Worm (Caenorhabditis elegans) whole organism, L4/young adult: Measurements from ENCODE around the gene K01G5.8.

Source experiments
- W03F9.2 ChIP-seq: fragments of 150-350 bp; optimal IDR thresholded peaks from 2 replicates; lab custom pipeline; 2014; ENCODE audit warnings: missing biosample characterization, missing genetic modification characterization
- dao-5 ChIP-seq: sonication (generic microtip); optimal IDR thresholded peaks from 2 replicates; lab custom pipeline; 2016; ENCODE audit warnings: missing genotype, missing genetic modification characterization, moderate library complexity, missing compliant biosample characterization
- him-1 ChIP-seq: sonication (generic microtip); optimal IDR thresholded peaks from 2 replicates; lab custom pipeline; 2016; ENCODE audit warnings: missing genotype, missing genetic modification reagents, missing genetic modification characterization, missing compliant biosample characterization

The K01G5.8 gene

DNA sequence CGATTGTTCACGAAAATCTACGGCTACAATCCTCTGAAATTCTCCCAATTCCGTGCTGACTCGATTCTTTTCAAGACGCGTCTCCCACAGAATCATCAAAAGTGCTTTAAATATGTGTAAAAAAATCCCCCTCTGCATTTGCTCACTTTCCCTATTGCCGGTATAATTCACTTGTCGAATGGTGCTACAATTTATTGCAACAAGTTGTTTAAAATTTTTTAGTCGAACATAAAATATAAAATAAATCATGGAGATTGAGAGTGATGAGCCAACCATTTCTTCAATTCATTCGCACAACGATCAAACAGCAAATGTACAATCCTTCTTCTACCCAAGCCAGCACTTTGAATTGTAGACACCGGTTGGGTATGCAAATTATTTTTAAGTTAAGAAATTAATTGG lies 5.8 kb upstream of the K01G5.8 start:
- peak; percentile 41 for TF ChIP-seq dao-5
- no peak for TF ChIP-seq W03F9.2 (tag; lab: Kevin White, UChicago)
- no peak for TF ChIP-seq him-1

DNA sequence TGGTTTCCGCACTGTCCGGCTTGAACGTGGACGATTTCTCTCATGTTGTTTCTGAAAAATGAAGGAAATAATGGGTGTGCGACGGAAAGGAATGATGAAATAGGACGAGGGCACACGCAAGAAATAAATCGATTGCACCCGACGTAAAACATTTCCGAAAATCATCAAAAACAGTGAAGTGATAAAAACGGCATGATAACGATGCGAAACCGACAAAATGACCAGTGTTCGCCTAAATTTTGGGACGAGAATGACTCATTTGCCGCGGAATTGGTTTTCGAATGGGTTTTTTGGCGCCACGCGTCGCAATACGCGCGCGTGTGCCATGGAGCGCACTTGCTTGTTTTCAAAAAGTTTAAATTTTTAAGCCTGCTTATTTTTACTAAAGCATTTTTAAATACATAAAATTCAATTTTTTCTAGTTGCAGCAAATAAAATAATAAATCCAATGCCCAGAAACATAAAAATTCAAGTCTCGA lies 1.8 kb upstream of the K01G5.8 start, which contains the start of the genes tbb-1 and rib-2:
TSS of gene tbb-1 (minus strand) at position 51 of the 479 bp plus-strand sequence.
TSS of gene rib-2 (plus strand) at position 429 of the 479 bp plus-strand sequence.
- TF ChIP-seq W03F9.2 (tag; lab: Kevin White, UChicago) (peak; percentile 91), him-1 (no peak)

DNA sequence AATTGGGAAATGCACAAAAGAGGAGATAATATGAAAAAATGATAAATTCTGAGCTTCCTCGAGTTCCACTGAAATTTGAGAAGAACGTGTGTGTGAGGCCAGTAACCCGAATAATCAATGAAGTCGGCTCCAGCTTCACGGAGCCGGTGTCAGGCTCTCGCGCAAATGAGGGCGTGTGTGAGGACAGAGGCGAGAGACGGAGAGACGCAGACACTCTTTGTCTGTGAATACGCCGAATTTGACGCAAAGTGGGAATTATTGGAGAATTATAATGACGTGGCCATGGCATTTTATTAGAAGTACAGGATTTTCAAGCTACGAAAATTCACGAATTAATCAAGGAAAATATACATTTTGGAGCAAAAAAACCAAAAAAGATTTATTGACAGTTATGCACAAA lies 670 bp downstream of the K01G5.8 start:
- TF ChIP-seq him-1 = no peak
- peak; percentile 19 for TF ChIP-seq W03F9.2 (tag; lab: Kevin White, UChicago)

DNA sequence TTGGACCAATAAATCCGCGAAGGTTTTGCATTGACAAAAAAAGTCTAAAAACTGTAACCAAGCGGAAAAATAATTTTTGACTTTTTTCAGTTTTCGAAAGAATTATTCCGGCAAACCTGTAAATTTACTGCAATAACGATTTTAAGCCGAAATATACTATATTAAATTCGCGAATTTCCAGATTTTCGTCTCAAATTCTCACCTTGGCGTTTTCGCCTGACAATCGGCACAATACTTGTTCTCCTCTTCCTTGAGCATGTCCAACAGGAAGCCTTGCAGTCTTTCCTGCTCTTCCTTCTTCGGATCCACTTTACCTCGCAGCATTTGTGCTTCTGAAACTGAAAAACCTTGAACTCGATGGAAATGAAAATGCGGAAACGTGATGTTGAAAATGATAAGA lies 1.1 kb downstream of the K01G5.8 start, which contains the start of gene smap-1:
TSS of gene smap-1 (minus strand) at position 338 of the 400 bp plus-strand sequence.
- TF ChIP-seq him-1 (no peak), W03F9.2 (tag; lab: Kevin White, UChicago) (no peak), dao-5 (no peak)

DNA sequence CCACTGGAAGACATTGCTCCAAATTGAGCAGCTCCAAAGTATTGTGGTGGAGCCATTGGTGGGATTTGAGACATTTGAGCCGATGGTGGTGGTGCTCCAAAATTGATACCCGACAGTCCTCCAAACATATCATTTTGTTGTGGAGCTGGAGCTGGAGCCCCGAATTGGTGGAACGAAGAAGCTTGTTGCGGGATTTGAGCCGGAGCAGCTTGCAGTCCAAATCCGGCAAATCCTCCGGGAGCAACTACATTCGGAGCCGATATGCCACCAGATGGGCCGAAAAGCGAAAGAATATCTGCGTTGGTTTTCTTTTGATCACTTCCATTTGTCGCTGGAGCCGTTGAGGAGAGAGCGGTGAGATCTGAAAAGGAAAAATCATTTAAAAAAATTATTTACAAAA lies 2.5 kb downstream of the K01G5.8 start:
- TF ChIP-seq W03F9.2 (tag; lab: Kevin White, UChicago) = no peak
- TF ChIP-seq him-1 = no peak
- no peak for TF ChIP-seq dao-5

DNA sequence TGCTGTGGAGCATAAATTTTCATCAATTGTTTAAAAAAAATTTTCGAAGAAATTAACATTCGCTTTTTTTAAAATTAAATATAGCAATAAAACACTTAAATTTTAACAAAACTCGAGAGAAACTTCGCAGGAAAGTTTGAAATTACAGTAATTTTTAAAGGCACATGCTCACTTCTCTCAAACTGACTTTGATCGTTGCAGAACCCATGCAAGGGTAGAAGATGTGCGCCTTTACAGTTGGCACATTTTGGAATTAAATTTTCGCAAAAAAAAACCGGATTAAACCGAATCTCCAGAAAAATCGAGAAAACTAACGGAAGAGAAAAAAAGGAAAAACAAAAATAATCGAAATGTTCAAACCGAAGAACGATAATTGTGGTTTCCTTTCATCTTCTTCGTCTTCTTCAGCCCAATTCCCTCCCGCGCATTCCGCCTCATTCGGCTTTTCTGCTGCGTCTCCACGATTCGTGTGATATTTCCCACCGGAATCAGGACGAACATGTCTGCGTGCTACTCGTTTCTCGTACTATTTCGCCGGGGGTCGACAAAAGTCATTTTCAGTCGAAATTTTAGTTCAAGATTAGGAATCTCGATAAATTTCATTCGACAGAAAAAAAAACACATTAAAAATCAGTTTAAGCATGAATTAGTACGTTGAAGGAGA lies 4.1 kb downstream of the K01G5.8 start:
- TF ChIP-seq dao-5 = no peak
- TF ChIP-seq W03F9.2 (tag; lab: Kevin White, UChicago) = no peak
- no peak for TF ChIP-seq him-1

DNA sequence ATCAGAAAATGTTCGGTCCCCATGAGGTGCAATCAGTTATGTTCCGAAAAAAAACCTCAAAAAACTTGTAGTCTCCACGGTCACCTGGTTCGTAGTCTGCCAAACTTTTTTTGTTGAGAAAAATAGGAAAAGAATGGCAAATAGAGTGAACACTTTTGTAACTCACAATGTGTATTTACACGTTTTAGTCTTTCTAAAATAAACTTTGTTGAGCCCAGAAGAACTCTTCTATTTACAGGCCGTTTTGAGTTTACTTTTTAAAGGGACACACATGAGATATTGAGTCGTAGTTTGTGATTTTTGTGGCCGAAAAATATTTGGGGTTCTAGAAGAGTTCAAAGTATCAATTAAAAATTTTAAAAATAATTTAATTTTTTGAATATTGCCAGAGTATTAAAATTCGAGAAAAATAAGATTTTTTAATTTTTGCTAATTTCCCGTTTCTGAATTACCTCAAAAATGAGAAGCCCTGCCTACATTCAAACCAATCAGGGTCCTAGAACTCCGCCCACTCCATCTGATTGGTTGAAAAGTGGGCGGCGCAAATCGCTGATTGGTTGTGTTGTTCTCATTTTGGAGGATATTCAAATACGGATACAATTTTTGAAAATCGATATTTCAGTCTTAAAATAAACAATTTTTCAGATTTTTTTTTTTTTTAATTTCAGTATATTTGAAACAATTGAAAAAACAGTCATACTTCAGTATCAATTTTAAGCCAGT lies 5.9 kb downstream of the K01G5.8 start:
- TF ChIP-seq him-1 = no peak
- no peak for TF ChIP-seq dao-5
- no peak for TF ChIP-seq W03F9.2 (tag; lab: Kevin White, UChicago)

DNA sequence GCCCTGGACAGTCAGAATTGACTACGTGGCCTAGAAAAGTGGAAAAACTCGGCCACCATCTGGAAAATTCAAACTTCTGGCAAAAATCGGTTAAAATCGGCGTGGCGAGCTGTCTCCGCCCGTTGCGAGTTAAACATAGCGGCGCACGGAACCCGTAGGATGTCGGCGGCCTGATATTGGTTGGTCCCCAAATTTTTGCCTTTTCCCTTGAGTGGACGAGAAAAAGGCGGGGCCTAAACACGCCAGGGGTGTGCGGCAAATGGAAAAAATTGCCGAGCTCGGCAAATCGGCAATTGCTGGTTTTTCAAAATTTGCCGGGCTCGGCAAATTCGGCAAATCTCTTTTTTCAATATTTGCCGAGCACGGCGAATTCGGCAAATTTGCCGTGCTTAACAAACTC lies 7.3 kb downstream of the K01G5.8 start:
- TF ChIP-seq him-1 = no peak
- TF ChIP-seq dao-5 = no peak
- no peak for TF ChIP-seq W03F9.2 (tag; lab: Kevin White, UChicago)

DNA sequence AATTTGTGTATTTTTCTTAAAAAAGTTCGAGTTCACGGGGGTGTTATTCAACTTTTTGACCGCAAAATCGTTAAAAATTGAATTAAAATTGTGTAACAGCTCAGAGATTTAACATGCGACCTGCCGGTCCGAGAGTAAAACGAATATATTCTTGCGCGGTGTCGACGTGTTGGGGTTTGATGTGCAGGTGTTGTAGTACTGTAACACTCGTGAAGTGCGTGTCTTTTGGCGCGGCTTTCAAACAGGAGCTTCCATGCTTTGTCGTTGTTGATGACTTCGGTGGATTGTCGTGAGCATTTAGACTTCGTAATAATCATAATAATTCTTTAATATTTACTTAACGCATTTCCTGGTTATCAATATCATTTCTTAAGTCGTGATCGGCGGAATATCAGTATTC lies 10.1 kb downstream of the K01G5.8 start, which contains the start of gene tat-3:
TSS of gene tat-3 (minus strand) at position 196 of the 400 bp plus-strand sequence.
- TF ChIP-seq dao-5 (no peak), W03F9.2 (tag; lab: Kevin White, UChicago) (no peak), him-1 (no peak)

DNA sequence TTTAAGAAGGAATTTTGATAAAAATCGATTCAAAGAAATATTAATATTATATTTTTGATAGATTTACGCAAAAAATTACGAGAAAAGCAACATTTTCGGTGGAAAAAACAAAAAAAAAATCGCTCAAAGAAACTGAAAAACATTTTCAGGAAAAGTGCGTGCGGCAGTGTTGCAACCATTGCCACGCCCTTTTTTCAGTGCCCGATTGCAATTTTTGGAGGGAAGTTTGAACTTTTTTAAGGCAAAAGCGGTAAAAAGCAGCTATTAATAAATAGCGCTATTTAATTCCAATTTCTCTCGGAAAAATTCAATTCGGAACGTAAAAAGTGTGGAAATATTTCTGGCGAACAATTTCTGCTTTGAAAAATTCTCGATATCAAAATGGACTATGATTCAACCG lies 19.5 kb downstream of the K01G5.8 start:
- no peak for TF ChIP-seq him-1

DNA sequence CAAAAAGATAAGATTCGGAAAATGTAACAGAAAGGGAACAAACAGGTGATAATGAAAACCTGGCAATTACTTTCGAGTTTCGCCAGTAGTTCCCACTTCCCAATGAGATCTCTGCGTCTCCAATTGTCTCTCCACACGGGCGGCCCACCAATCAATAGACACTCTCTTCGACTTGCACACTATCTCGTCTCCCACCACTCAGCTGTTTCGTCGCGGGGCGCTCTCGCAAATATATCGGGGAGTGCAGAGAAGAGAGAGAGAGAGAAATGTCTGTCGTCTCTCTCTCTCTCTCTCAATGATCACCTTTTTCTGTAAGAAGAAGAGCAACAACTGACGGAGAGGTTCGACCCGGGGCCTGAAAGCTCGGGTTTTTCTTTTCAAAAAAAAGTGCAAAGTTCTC lies 20.4 kb downstream of the K01G5.8 start:
- TF ChIP-seq W03F9.2 (tag; lab: Kevin White, UChicago) (peak; percentile 17), dao-5 (no peak), him-1 (peak; percentile 20)

DNA sequence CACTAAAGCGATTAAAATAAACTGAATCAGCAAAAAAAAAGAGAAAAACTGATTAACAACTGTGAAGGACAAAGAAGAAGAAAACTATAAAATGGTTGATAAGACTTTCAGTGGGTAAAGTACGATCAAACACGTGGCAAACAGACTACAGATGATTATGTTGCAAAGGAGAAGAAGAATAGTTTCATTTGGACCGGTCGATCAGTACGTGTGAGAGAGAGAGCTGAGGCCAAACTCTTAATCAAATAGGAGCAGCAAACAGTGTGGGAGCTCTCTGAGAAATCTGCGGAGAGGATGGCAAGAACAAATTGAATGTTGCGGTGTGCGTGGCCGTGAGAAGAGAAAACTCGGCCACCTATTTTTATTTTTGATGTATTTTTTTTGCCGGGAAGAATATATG lies 21.5 kb downstream of the K01G5.8 start:
- no peak for TF ChIP-seq W03F9.2 (tag; lab: Kevin White, UChicago)
- TF ChIP-seq dao-5 = no peak
- TF ChIP-seq him-1 = no peak

DNA sequence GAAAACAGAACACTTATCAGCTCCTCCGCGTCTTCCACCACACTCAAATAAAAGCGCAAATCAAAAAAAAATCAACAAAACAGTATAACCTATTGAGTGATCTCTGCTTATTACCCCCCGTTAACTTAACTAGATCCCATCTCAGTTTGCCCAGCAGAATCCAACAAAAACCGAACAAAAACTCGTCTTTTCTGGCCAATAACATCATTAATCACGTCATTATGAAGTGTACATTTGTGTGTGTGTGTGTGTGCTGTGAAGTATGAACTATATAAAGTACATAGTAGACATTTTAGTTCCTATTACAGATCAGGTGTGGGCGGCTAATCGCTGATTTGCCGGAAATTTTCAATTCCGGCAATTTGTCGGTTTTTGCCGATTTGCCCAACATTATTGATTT lies 22.5 kb downstream of the K01G5.8 start:
- TF ChIP-seq him-1 (no peak), W03F9.2 (tag; lab: Kevin White, UChicago) (no peak), dao-5 (no peak)

DNA sequence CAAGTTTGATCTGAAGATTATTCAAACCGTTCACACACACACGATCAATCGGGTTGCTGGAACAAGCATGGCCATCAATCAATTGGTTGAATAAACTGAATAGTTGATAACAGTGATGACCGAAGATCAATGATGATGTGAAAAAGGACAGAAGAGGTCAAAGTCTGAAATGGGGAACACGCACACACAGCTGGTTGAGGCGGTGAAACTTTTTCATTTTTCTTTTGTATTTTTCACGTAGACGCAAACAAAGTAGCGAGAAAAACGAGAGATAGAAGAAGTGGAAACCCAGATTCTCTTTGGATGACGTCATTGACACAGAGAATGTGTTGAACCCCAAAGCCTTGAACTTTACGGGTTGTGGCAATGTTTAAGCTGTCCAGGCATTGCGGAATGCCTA lies 23.1 kb downstream of the K01G5.8 start:
- TF ChIP-seq W03F9.2 (tag; lab: Kevin White, UChicago) (no peak), dao-5 (no peak), him-1 (no peak)

DNA sequence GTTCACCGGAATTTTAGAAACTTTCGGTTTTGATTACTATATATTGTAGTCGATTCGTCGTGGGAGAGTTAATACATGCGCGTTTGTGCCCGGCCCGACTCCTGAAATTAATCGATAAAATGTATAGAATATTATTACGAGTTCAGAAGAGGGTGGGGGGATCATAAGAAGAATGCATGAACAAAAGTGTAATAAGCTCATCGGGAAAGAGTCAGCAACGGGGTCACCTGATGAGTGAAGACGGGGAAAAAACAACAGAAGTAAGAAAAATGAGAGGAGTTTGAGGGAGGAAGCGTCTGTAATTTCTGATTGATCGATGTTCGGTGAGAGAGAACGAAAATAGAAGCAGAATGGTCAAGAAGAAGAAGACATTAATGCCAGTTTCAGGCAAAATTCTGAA lies 24.5 kb downstream of the K01G5.8 start, which contains the start of gene W09D10.4:
TSS of gene W09D10.4 (minus strand) at position 101 of the 400 bp plus-strand sequence.
- TF ChIP-seq dao-5 (no peak), him-1 (no peak), W03F9.2 (tag; lab: Kevin White, UChicago) (no peak)
